Worm (Caenorhabditis elegans): ENCODE measurements around the gene C25E10.5.

- TF ChIP-seq mep-1 (tag; optimal IDR thresholded peaks at IDR 0.05) (no peak), nhr-28 (tag; optimal IDR thresholded peaks at IDR 0.05) (no peak), unc-62 (GFP tag; optimal IDR thresholded peaks at IDR 0.05) (no peak), lin-13 (tag; optimal IDR thresholded peaks at IDR 0.05) (no peak), ces-1 (GFP tag; optimal IDR thresholded peaks at IDR 0.05) (no peak), elt-3 (tag; optimal IDR thresholded peaks at IDR 0.05) (no peak), unc-39 (tag; optimal IDR thresholded peaks at IDR 0.05) (no peak), nhr-237 (tag; optimal IDR thresholded peaks at IDR 0.05) (no peak), tbx-8 (GFP tag; optimal IDR thresholded peaks at IDR 0.05) (no peak), ztf-11 (tag; optimal IDR thresholded peaks at IDR 0.05) (no peak), lsy-2 (tag; optimal IDR thresholded peaks at IDR 0.05) (no peak), cnd-1 (tag; optimal IDR thresholded peaks at IDR 0.05) (no peak)
These were observed 35.6 kb downstream of the C25E10.5 start for ce11 chrV:9065915-9066314.
